Worm (Caenorhabditis elegans) whole organism, L4 larva: ENCODE results near the gene sru-27.

Experiments
- F26F4.8 ChIP-seq: fragments of 200-800 bp; sonication (Bioruptor generic); conservative IDR thresholded peaks from 2 replicates; pipeline ENCODE4 v1.3.6; 2022; ENCODE audit warnings: missing genetic modification characterization, missing compliant biosample characterization
- F44E2.7 ChIP-seq: fragments of 200-800 bp; sonication (Bioruptor generic); IDR thresholded peaks from 2 replicates; pipeline ENCODE4 v2.1.2; 2022; ENCODE audit warnings: missing genetic modification characterization, missing compliant biosample characterization
- T20F7.1 ChIP-seq: fragments of 200-800 bp; sonication (Bioruptor generic); optimal IDR thresholded peaks from 2 replicates; lab custom pipeline; 2018; ENCODE audit warnings: mild to moderate bottlenecking, missing genetic modification characterization, missing compliant biosample characterization
- T26A8.4 ChIP-seq: fragments of 200-800 bp; sonication (Bioruptor generic); IDR thresholded peaks from 2 replicates; pipeline ENCODE4 v1.3.6; 2022; ENCODE audit warnings: missing genetic modification characterization, missing compliant biosample characterization
- aha-1 ChIP-seq: fragments of 150-350 bp; peaks from one replicate; lab custom pipeline; 2014; ENCODE audit warnings: missing biosample characterization, missing genetic modification characterization
- aly-2 ChIP-seq: sonication (generic microtip); optimal IDR thresholded peaks from 2 replicates; lab custom pipeline; 2018; ENCODE audit warnings: missing biosample characterization, missing genetic modification characterization
- arid-1 ChIP-seq: fragments of 200-800 bp; sonication (Bioruptor generic); conservative IDR thresholded peaks from 2 replicates; pipeline ENCODE4 v1.3.6; 2022; ENCODE audit warnings: missing genetic modification reagents, missing genetic modification characterization, missing compliant biosample characterization
- ceh-20 ChIP-seq: fragments of 200-800 bp; sonication (Bioruptor generic); IDR thresholded peaks from 2 replicates; pipeline ENCODE4 v1.3.6; 2022; ENCODE audit warnings: missing genetic modification reagents, missing genetic modification characterization, missing compliant biosample characterization
- cey-2 ChIP-seq: sonication (generic microtip); optimal IDR thresholded peaks from 3 replicates; lab custom pipeline; 2017; ENCODE audit warnings: missing genetic modification characterization, mild to moderate bottlenecking, missing compliant biosample characterization, antibody characterized with exemption, borderline replicate concordance; ENCODE audit not compliant: insufficient read depth
- daf-16 ChIP-seq, 3 experiments: sonication (generic microtip); optimal IDR thresholded peaks; 2 replicates each; lab custom pipeline; 2016 to 2017; ENCODE audit warnings: missing genetic modification characterization in 3 of 3, missing genetic modification reagents in 3 of 3, mild to moderate bottlenecking in 2 of 3, missing compliant biosample characterization in 2 of 3, missing biosample characterization in 1 of 3, moderate library complexity in 1 of 3
- daf-19 ChIP-seq: fragments of 200-800 bp; sonication (Bioruptor generic); conservative IDR thresholded peaks from 2 replicates; pipeline ENCODE4 v1.3.6; 2022; ENCODE audit warnings: missing genetic modification characterization, missing compliant biosample characterization
- dpl-1 ChIP-seq: fragments of 150-350 bp; optimal IDR thresholded peaks from 2 replicates; lab custom pipeline; 2014; ENCODE audit warnings: missing biosample characterization, missing genetic modification reagents, missing genetic modification characterization
- egl-27 ChIP-seq: sonication (generic microtip); optimal IDR thresholded peaks from 3 replicates; lab custom pipeline; 2017; ENCODE audit warnings: missing biosample characterization, missing genetic modification reagents, missing genetic modification characterization
- fos-1 ChIP-seq: fragments of 150-350 bp; optimal IDR thresholded peaks from 2 replicates; lab custom pipeline; 2014; ENCODE audit warnings: missing biosample characterization, missing genetic modification characterization
- lin-1 ChIP-seq: fragments of 200-800 bp; sonication (Bioruptor generic); IDR thresholded peaks from 2 replicates; pipeline ENCODE4 v1.3.6; 2022; ENCODE audit warnings: missing genetic modification reagents, missing genetic modification characterization, missing compliant biosample characterization
- lir-3 ChIP-seq: sonication (generic microtip); optimal IDR thresholded peaks from 2 replicates; lab custom pipeline; 2016; ENCODE audit warnings: mild to moderate bottlenecking, missing genetic modification characterization, missing compliant biosample characterization
- madf-5 ChIP-seq, 2 experiments: fragments of 200-800 bp; sonication (Bioruptor generic); IDR thresholded peaks; 2 replicates each; pipeline ENCODE4 v1.3.6; 2022; ENCODE audit warnings: missing compliant biosample characterization in 2 of 2, missing genetic modification characterization in 2 of 2
- madf-9 ChIP-seq: fragments of 200-800 bp; sonication (Bioruptor generic); conservative IDR thresholded peaks from 2 replicates; pipeline ENCODE4 v1.3.6; 2022; ENCODE audit warnings: missing genetic modification reagents, missing genetic modification characterization, missing compliant biosample characterization
- mdl-1 ChIP-seq, 2 experiments: fragments of 150-350 bp in 1 of 2; sonication (generic microtip) in 1 of 2; optimal IDR thresholded peaks; 2 replicates each; lab custom pipeline; 2014 to 2017; ENCODE audit warnings: missing biosample characterization in 2 of 2, missing genetic modification characterization in 2 of 2
- mdt-29 ChIP-seq: fragments of 200-800 bp; sonication (Bioruptor generic); IDR thresholded peaks from 2 replicates; pipeline ENCODE4 v1.3.6; 2022; ENCODE audit warnings: missing genetic modification reagents, missing genetic modification characterization, missing compliant biosample characterization
- nhr-102 ChIP-seq: sonication (generic microtip); optimal IDR thresholded peaks from 2 replicates; lab custom pipeline; 2016; ENCODE audit warnings: mild to moderate bottlenecking, missing genetic modification characterization, moderate library complexity, missing compliant biosample characterization
- nhr-11 ChIP-seq: fragments of 150-350 bp; optimal IDR thresholded peaks from 2 replicates; lab custom pipeline; 2014; ENCODE audit warnings: missing biosample characterization, missing genetic modification characterization
- nhr-111 ChIP-seq: fragments of 200-800 bp; sonication (Bioruptor generic); optimal IDR thresholded peaks from 2 replicates; lab custom pipeline; 2018; ENCODE audit warnings: mild to moderate bottlenecking, missing genetic modification characterization, missing compliant biosample characterization
- nhr-237 ChIP-seq: sonication (generic microtip); optimal IDR thresholded peaks from 2 replicates; lab custom pipeline; 2017; ENCODE audit warnings: missing biosample characterization, missing genetic modification characterization
- nhr-28 ChIP-seq: fragments of 150-350 bp; optimal IDR thresholded peaks from 2 replicates; lab custom pipeline; 2014; ENCODE audit warnings: missing biosample characterization, missing genetic modification characterization
- nhr-42 ChIP-seq: fragments of 200-800 bp; sonication (Bioruptor generic); IDR thresholded peaks from 2 replicates; pipeline ENCODE4 v1.3.6; 2022; ENCODE audit warnings: missing genetic modification characterization, missing compliant biosample characterization
- nhr-48 ChIP-seq: sonication (generic microtip); optimal IDR thresholded peaks from 2 replicates; lab custom pipeline; 2016; ENCODE audit warnings: mild to moderate bottlenecking, missing genetic modification characterization, missing compliant biosample characterization
- php-3 ChIP-seq: fragments of 200-800 bp; sonication (Bioruptor generic); IDR thresholded peaks from 2 replicates; pipeline ENCODE4 v1.3.6; 2022; ENCODE audit warnings: missing genetic modification reagents, missing genetic modification characterization, missing compliant biosample characterization
- pqm-1 ChIP-seq: sonication (generic microtip); optimal IDR thresholded peaks from 2 replicates; lab custom pipeline; 2017; ENCODE audit warnings: missing biosample characterization, missing genetic modification characterization
- rbr-2 ChIP-seq: sonication (generic microtip); optimal IDR thresholded peaks from 2 replicates; lab custom pipeline; 2016; ENCODE audit warnings: missing genotype, missing genetic modification characterization, missing compliant biosample characterization
- snpc-1.2 ChIP-seq: fragments of 200-800 bp; sonication (Bioruptor generic); IDR thresholded peaks from 2 replicates; pipeline ENCODE4 v1.3.6; 2022; ENCODE audit warnings: missing genetic modification reagents, missing genetic modification characterization, missing compliant biosample characterization
- tag-97 ChIP-seq: fragments of 200-800 bp; sonication (Bioruptor generic); IDR thresholded peaks from 2 replicates; pipeline ENCODE4 v1.3.6; 2022; ENCODE audit warnings: missing genetic modification characterization, missing compliant biosample characterization
- unc-130 ChIP-seq: sonication (generic microtip); optimal IDR thresholded peaks from 2 replicates; lab custom pipeline; 2016; ENCODE audit warnings: missing genetic modification reagents, missing genetic modification characterization, missing compliant biosample characterization
- unc-39 ChIP-seq: sonication (generic microtip); optimal IDR thresholded peaks from 2 replicates; lab custom pipeline; 2017; ENCODE audit warnings: missing biosample characterization, missing genetic modification characterization
- unc-62 ChIP-seq, 3 experiments: fragments of 150-350 bp in 1 of 3; sonication (generic microtip); optimal IDR thresholded peaks in 2 of 3; peaks in 1 of 3; 1 replicate in 1 of 3; 2 replicates in 2 of 3; lab custom pipeline; 2014 to 2017; ENCODE audit warnings: missing biosample characterization in 3 of 3, missing genetic modification characterization in 3 of 3, missing genetic modification reagents in 3 of 3, missing genotype in 1 of 3
- vab-7 ChIP-seq: fragments of 200-800 bp; sonication (Bioruptor generic); IDR thresholded peaks from 2 replicates; pipeline ENCODE4 v1.3.6; 2022; ENCODE audit warnings: missing genetic modification reagents, missing genetic modification characterization, missing compliant biosample characterization
- zfp-2 ChIP-seq: sonication (generic microtip); optimal IDR thresholded peaks from 2 replicates; lab custom pipeline; 2016; ENCODE audit warnings: mild to moderate bottlenecking, missing genetic modification characterization, missing compliant biosample characterization
- zfp-3 ChIP-seq: fragments of 200-800 bp; sonication (Bioruptor generic); conservative IDR thresholded peaks from 2 replicates; pipeline ENCODE4 v1.3.6; 2022; ENCODE audit warnings: missing genetic modification reagents, missing genetic modification characterization, missing compliant biosample characterization
- zip-11 ChIP-seq: fragments of 200-800 bp; sonication (Bioruptor generic); IDR thresholded peaks from 2 replicates; pipeline ENCODE4 v1.3.6; 2022; ENCODE audit warnings: missing genetic modification characterization, missing compliant biosample characterization
- ztf-11 ChIP-seq: fragments of 150-350 bp; optimal IDR thresholded peaks from 2 replicates; lab custom pipeline; 2014; ENCODE audit warnings: missing biosample characterization, missing genetic modification characterization
- ztf-7 ChIP-seq: fragments of 150-350 bp; optimal IDR thresholded peaks from 2 replicates; lab custom pipeline; 2014; ENCODE audit warnings: missing biosample characterization, missing genetic modification characterization

sru-27 gene

ce11 chrV:1536979-1537378 lies 37.7 kb downstream of the sru-27 start, which contains the start of gene K02H11.9:
Gene K02H11.9, minus strand, starts transcription at chrV:1537079.
- no peak for TF ChIP-seq nhr-111
- no peak for TF ChIP-seq lir-3 (tag; lab: Kevin White, UChicago)
- no peak for TF ChIP-seq aly-2 (tag; lab: Kevin White, UChicago)
- TF ChIP-seq egl-27 (tag; lab: Kevin White, UChicago) = no peak
- no peak for TF ChIP-seq zfp-3 (GFP tag; lab: Robert Waterston, UW)
- TF ChIP-seq dpl-1 (GFP tag; lab: Kevin White, UChicago) = no peak
- TF ChIP-seq arid-1 = no peak
- no peak for TF ChIP-seq snpc-1.2 (GFP tag; lab: Robert Waterston, UW)
- TF ChIP-seq rbr-2 (tag; lab: Kevin White, UChicago) = no peak
- TF ChIP-seq pqm-1 (tag; lab: Kevin White, UChicago) = no peak
- no peak for TF ChIP-seq ceh-20
- TF ChIP-seq tag-97 (GFP tag; lab: Robert Waterston, UW) = no peak
- no peak for TF ChIP-seq cey-2 (tag; lab: Kevin White, UChicago)
- no peak for TF ChIP-seq ztf-7 (tag; lab: Kevin White, UChicago)
- no peak for TF ChIP-seq T20F7.1 (GFP tag; lab: Kevin White, UChicago)
- TF ChIP-seq lin-1 = no peak
- no peak for TF ChIP-seq mdt-29 (GFP tag; lab: Robert Waterston, UW)
- TF ChIP-seq madf-5 (GFP tag; IDR thresholded peaks at IDR 0.05; lab: Robert Waterston, UW) = no peak

- TF ChIP-seq unc-62 (GFP tag; optimal IDR thresholded peaks at IDR 0.05 in 1 of 2; lab: Kevin White, UChicago) = peak in 1 of 2 experiments; percentile 93
- no peak for TF ChIP-seq unc-62 (tag; optimal IDR thresholded peaks at IDR 0.05; lab: Kevin White, UChicago)
- TF ChIP-seq nhr-42 = no peak
- no peak for TF ChIP-seq T26A8.4 (GFP tag; lab: Robert Waterston, UW)
- TF ChIP-seq F26F4.8 (GFP tag; lab: Robert Waterston, UW) = no peak
Measured at ce11 chrV:1538842-1539241, 39.6 kb downstream of the sru-27 start.

ce11 chrV:1540249-1540648 lies 41.0 kb downstream of the sru-27 start:
- TF ChIP-seq aha-1 (peak; percentile 94), nhr-11 (tag; lab: Kevin White, UChicago) (no peak)

ce11 chrV:1541786-1542185 lies 42.5 kb downstream of the sru-27 start, which contains the start of gene oac-31:
Gene oac-31, minus strand, starts transcription at chrV:1541886.
- peak; percentile 1 for TF ChIP-seq nhr-28 (tag; lab: Kevin White, UChicago)
- peak; percentile 20 for TF ChIP-seq pqm-1 (tag; lab: Kevin White, UChicago)
- no peak for TF ChIP-seq nhr-237 (tag; lab: Kevin White, UChicago)

ce11 chrV:1545694-1546093 lies 46.5 kb downstream of the sru-27 start, which contains the start of gene oac-32:
Gene oac-32, minus strand, starts transcription at chrV:1545783.
- no peak for TF ChIP-seq unc-130 (GFP tag; lab: Kevin White, UChicago)
- TF ChIP-seq fos-1 (tag; lab: Kevin White, UChicago) = no peak
- TF ChIP-seq zfp-2 (tag; lab: Kevin White, UChicago) = no peak
- TF ChIP-seq zip-11 (GFP tag; lab: Robert Waterston, UW) = no peak
- no peak for TF ChIP-seq mdl-1 (tag; optimal IDR thresholded peaks at IDR 0.05; lab: Kevin White, UChicago)
- TF ChIP-seq php-3 = peak; percentile 64; the same call in 1 of the 2 replicates
- TF ChIP-seq ztf-7 (tag; lab: Kevin White, UChicago) = no peak
- no peak for TF ChIP-seq nhr-102
- no peak for TF ChIP-seq arid-1
- peak; percentile 33 for TF ChIP-seq pqm-1 (tag; lab: Kevin White, UChicago)
- no peak for TF ChIP-seq rbr-2 (tag; lab: Kevin White, UChicago)
- TF ChIP-seq madf-5 (GFP tag; IDR thresholded peaks at IDR 0.05; lab: Robert Waterston, UW) = no peak
- TF ChIP-seq vab-7 (GFP tag; lab: Robert Waterston, UW) = no peak
- no peak for TF ChIP-seq unc-39
- TF ChIP-seq daf-16 (GFP tag; optimal IDR thresholded peaks at IDR 0.05; lab: Kevin White, UChicago) = no peak
- peak; percentile 27 for TF ChIP-seq daf-16 (tag; optimal IDR thresholded peaks at IDR 0.05; lab: Kevin White, UChicago)
- TF ChIP-seq daf-19 (GFP tag; lab: Robert Waterston, UW) = no peak
- TF ChIP-seq dpl-1 (GFP tag; lab: Kevin White, UChicago) = no peak
- no peak for TF ChIP-seq tag-97 (GFP tag; lab: Robert Waterston, UW)
- TF ChIP-seq nhr-28 (tag; lab: Kevin White, UChicago) = peak; percentile 24
- TF ChIP-seq ztf-11 (tag; lab: Kevin White, UChicago) = no peak
- TF ChIP-seq F44E2.7 (GFP tag; lab: Robert Waterston, UW) = no peak
- TF ChIP-seq nhr-48 (tag; lab: Kevin White, UChicago) = no peak
- TF ChIP-seq madf-9 (GFP tag; lab: Robert Waterston, UW) = no peak
